Worm (Caenorhabditis elegans) whole organism, late embryonic: ENCODE data around the gene snb-7.

Experiments
- C38D4.7 ChIP-seq: fragments of 200-800 bp; sonication (Bioruptor generic); optimal IDR thresholded peaks from 2 replicates; lab custom pipeline; 2018; ENCODE audit warnings: mild to moderate bottlenecking, missing genetic modification characterization, moderate library complexity, missing compliant biosample characterization
- K02D7.2 ChIP-seq: sonication (generic microtip); optimal IDR thresholded peaks from 2 replicates; lab custom pipeline; 2017; ENCODE audit warnings: mild to moderate bottlenecking, missing genetic modification characterization, missing compliant biosample characterization
- Y22D7AL.16 ChIP-seq: sonication (generic microtip); optimal IDR thresholded peaks from 2 replicates; lab custom pipeline; 2016; ENCODE audit warnings: missing genetic modification characterization, missing compliant biosample characterization
- ceh-14 ChIP-seq: sonication (generic microtip); optimal IDR thresholded peaks from 2 replicates; lab custom pipeline; 2016; ENCODE audit warnings: missing genotype, missing genetic modification characterization, missing compliant biosample characterization
- ceh-22 ChIP-seq: sonication (generic microtip); optimal IDR thresholded peaks from 2 replicates; lab custom pipeline; 2017; ENCODE audit warnings: missing biosample characterization, missing genetic modification characterization
- ceh-45 ChIP-seq: fragments of 200-800 bp; sonication (Bioruptor generic); IDR thresholded peaks from 2 replicates; pipeline ENCODE4 v1.3.6; 2022; ENCODE audit warnings: missing genetic modification reagents, missing genetic modification characterization, missing compliant biosample characterization
- che-1 ChIP-seq: sonication (generic microtip); optimal IDR thresholded peaks from 2 replicates; lab custom pipeline; 2016; ENCODE audit warnings: mild to moderate bottlenecking, missing genetic modification characterization, missing compliant biosample characterization
- dmd-4 ChIP-seq: sonication (generic microtip); optimal IDR thresholded peaks from 2 replicates; lab custom pipeline; 2016; ENCODE audit warnings: borderline replicate concordance, missing genetic modification characterization, missing compliant biosample characterization
- dve-1 ChIP-seq: sonication (generic microtip); optimal IDR thresholded peaks from 2 replicates; lab custom pipeline; 2017; ENCODE audit warnings: antibody characterized with exemption, mild to moderate bottlenecking, missing genetic modification characterization, missing compliant biosample characterization
- ets-4 ChIP-seq: sonication (generic microtip); optimal IDR thresholded peaks from 2 replicates; lab custom pipeline; 2016; ENCODE audit warnings: missing genetic modification characterization, missing compliant biosample characterization
- eyg-1 ChIP-seq: sonication (generic microtip); optimal IDR thresholded peaks from 2 replicates; lab custom pipeline; 2016; ENCODE audit warnings: missing genotype, missing genetic modification characterization, missing compliant biosample characterization
- fkh-10 ChIP-seq: fragments of 150-350 bp; optimal IDR thresholded peaks from 2 replicates; lab custom pipeline; 2014; ENCODE audit warnings: missing biosample characterization, missing genetic modification reagents, missing genetic modification characterization
- fkh-6 ChIP-seq: sonication (generic microtip); optimal IDR thresholded peaks from 2 replicates; lab custom pipeline; 2016; ENCODE audit warnings: missing genetic modification characterization, missing compliant biosample characterization
- hlh-8 ChIP-seq: sonication (generic microtip); optimal IDR thresholded peaks from 2 replicates; lab custom pipeline; 2016; ENCODE audit warnings: missing genotype, missing genetic modification characterization, missing compliant biosample characterization
- lim-6 ChIP-seq: sonication (generic microtip); optimal IDR thresholded peaks from 2 replicates; lab custom pipeline; 2016; ENCODE audit warnings: missing genetic modification characterization, missing compliant biosample characterization
- madf-2 ChIP-seq: sonication (generic microtip); optimal IDR thresholded peaks from 2 replicates; lab custom pipeline; 2017; ENCODE audit warnings: missing genetic modification characterization, missing compliant biosample characterization
- mec-3 ChIP-seq: sonication (generic microtip); optimal IDR thresholded peaks from 2 replicates; lab custom pipeline; 2016; ENCODE audit warnings: borderline replicate concordance, missing genetic modification characterization, missing compliant biosample characterization
- odd-2 ChIP-seq: sonication (generic microtip); optimal IDR thresholded peaks from 2 replicates; lab custom pipeline; 2017; ENCODE audit warnings: antibody characterized with exemption, mild to moderate bottlenecking, missing genetic modification characterization, missing compliant biosample characterization
- pag-3 ChIP-seq: sonication (generic microtip); optimal IDR thresholded peaks from 2 replicates; lab custom pipeline; 2016; ENCODE audit warnings: missing compliant biosample characterization, missing genetic modification characterization, borderline replicate concordance
- pha-4 ChIP-seq: fragments of 150-350 bp; optimal IDR thresholded peaks from 2 replicates; lab custom pipeline; 2018; ENCODE audit warnings: missing biosample characterization, missing genetic modification reagents, missing genetic modification characterization
- pqm-1 ChIP-seq: sonication (generic microtip); optimal IDR thresholded peaks from 2 replicates; lab custom pipeline; 2016; ENCODE audit warnings: missing genetic modification characterization, missing compliant biosample characterization
- ref-2 ChIP-seq: sonication (generic microtip); optimal IDR thresholded peaks from 2 replicates; lab custom pipeline; 2016; ENCODE audit warnings: missing genetic modification characterization, missing compliant biosample characterization
- rnt-1 ChIP-seq: sonication (generic microtip); optimal IDR thresholded peaks from 2 replicates; lab custom pipeline; 2016; ENCODE audit warnings: missing genetic modification characterization, missing compliant biosample characterization
- sdc-2 ChIP-seq: sonication (generic microtip); optimal IDR thresholded peaks from 2 replicates; lab custom pipeline; 2016; ENCODE audit warnings: missing genotype, missing genetic modification characterization, missing compliant biosample characterization
- sox-2 ChIP-seq: fragments of 200-800 bp; sonication (Bioruptor generic); IDR thresholded peaks from 2 replicates; pipeline ENCODE4 v1.3.6; 2022; ENCODE audit warnings: missing genetic modification reagents, missing genetic modification characterization, missing compliant biosample characterization
- syd-9 ChIP-seq: sonication (generic microtip); optimal IDR thresholded peaks from 2 replicates; lab custom pipeline; 2016; ENCODE audit warnings: mild to moderate bottlenecking, missing genetic modification characterization, moderate library complexity, missing compliant biosample characterization
- tbx-2 ChIP-seq: sonication (generic microtip); optimal IDR thresholded peaks from 2 replicates; lab custom pipeline; 2016; ENCODE audit warnings: missing genetic modification characterization, missing compliant biosample characterization
- tbx-7 ChIP-seq: sonication (generic microtip); optimal IDR thresholded peaks from 2 replicates; lab custom pipeline; 2016; ENCODE audit warnings: missing genotype, missing genetic modification characterization, missing compliant biosample characterization
- ttx-3 ChIP-seq: sonication (generic microtip); optimal IDR thresholded peaks from 2 replicates; lab custom pipeline; 2016; ENCODE audit warnings: missing genetic modification reagents, missing genetic modification characterization, missing compliant biosample characterization
- unc-3 ChIP-seq, 2 experiments: fragments of 200-800 bp in 1 of 2; sonication (Bioruptor generic) in 1 of 2; sonication (generic microtip) in 1 of 2; conservative IDR thresholded peaks in 1 of 2; optimal IDR thresholded peaks in 1 of 2; 2 replicates each; pipeline versions ENCODE4 v1.3.6 to Lab custom; 2016 to 2022; ENCODE audit warnings: missing compliant biosample characterization in 2 of 2, missing genetic modification characterization in 2 of 2, missing genetic modification reagents in 1 of 2
- unc-86 ChIP-seq: sonication (generic microtip); optimal IDR thresholded peaks from 2 replicates; lab custom pipeline; 2016; ENCODE audit warnings: missing genetic modification characterization, missing compliant biosample characterization
- zip-5 ChIP-seq: sonication (generic microtip); optimal IDR thresholded peaks from 2 replicates; lab custom pipeline; 2016; ENCODE audit warnings: missing genetic modification characterization, missing compliant biosample characterization
- ztf-16 ChIP-seq: sonication (generic microtip); optimal IDR thresholded peaks from 2 replicates; lab custom pipeline; 2017; ENCODE audit warnings: missing genetic modification characterization, missing compliant biosample characterization

snb-7 gene

DNA sequence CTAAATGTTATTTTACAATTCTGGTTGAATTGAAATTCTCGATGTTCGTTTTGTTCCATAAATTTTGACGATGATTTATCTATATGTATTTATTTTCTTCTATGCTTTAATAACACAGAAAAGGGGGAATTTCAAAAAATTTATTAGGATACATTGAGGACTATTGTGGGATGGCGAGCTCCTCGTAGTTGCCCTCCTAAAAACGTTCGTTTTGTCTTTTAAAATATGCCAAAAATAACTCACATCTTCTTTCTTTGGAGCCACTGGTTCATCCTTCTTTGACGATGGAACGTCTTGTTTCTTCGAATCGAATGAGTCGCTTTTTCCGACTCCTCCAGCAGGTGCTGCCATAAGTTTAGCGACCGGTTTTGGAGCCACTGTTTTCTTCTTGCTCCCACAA lies 9.9 kb downstream of the snb-7 start:
- no peak for TF ChIP-seq Y22D7AL.16
- no peak for TF ChIP-seq ceh-45 (GFP tag; lab: Robert Waterston, UW)
- TF ChIP-seq rnt-1 (tag; lab: Kevin White, UChicago), result no peak
- no peak for TF ChIP-seq tbx-2 (tag; lab: Kevin White, UChicago)
- TF ChIP-seq tbx-7 (tag; lab: Kevin White, UChicago), result no peak
- TF ChIP-seq pha-4 (tag; lab: Kevin White, UChicago), result no peak
- TF ChIP-seq pag-3 (tag; lab: Kevin White, UChicago), result no peak
- TF ChIP-seq K02D7.2 (tag; lab: Kevin White, UChicago), result no peak
- TF ChIP-seq ztf-16 (tag; lab: Kevin White, UChicago), result no peak
- TF ChIP-seq odd-2 (tag; lab: Kevin White, UChicago), result no peak
- TF ChIP-seq dve-1 (tag; lab: Kevin White, UChicago), result no peak
- TF ChIP-seq sox-2 (GFP tag; lab: Robert Waterston, UW), result no peak
- no peak for TF ChIP-seq ceh-22 (tag; lab: Kevin White, UChicago)
- TF ChIP-seq sdc-2, result no peak
- TF ChIP-seq madf-2, result no peak
- TF ChIP-seq, all 69 proteins: peak for 0

DNA sequence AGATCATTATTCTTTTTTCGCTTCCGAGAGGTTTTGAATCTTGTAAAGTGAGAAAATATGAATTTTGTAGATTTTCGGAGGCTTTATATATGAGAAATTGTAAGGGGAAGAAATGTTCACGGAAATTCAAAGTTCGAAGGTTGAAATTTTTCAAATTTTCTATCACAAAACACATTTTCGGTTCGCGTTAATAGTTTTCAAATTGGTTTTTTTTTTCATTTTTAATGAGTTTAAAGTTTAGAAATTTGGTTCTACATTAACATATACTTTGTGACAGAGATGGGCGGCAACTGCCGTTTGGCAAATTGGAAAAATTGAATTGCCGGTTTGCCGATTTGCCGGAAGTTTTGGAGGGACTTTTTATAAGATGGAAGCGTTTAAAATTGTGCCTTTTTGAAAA lies 10.4 kb downstream of the snb-7 start, which contains the start of gene K08E7.4:
Gene K08E7.4 (minus strand): TSS at position 101 of the 400 bp plus-strand sequence.
- no peak for TF ChIP-seq lim-6
- no peak for TF ChIP-seq syd-9
- no peak for TF ChIP-seq unc-86 (tag; lab: Kevin White, UChicago)
- no peak for TF ChIP-seq ref-2 (tag; lab: Kevin White, UChicago)
- no peak for TF ChIP-seq eyg-1
- TF ChIP-seq hlh-8 (tag; lab: Kevin White, UChicago), result no peak

DNA sequence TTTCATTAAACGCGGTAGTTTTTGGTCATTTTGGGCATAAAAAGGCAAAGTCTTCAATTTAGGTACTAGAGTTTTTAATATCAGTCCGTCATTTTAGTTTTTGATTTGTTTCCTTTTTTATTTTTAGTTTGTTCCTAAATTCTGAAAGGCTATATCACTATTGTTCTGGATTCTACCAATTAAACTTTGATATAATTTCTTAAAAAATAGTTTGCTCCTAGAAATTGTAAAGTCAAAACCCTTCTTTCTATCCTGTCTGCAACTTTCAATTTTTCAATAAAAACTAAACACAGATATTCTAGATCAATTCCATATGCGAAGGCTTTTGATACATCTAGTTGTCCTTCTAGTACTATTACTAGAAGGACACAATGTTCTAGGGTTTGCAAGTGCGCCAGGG lies 12.4 kb downstream of the snb-7 start, which contains the start of gene K08E7.5:
Gene K08E7.5 (plus strand): TSS at position 301 of the 400 bp plus-strand sequence.
- TF ChIP-seq dmd-4, result no peak
- no peak for TF ChIP-seq unc-86 (tag; lab: Kevin White, UChicago)
- no peak for TF ChIP-seq pqm-1 (tag; lab: Kevin White, UChicago)
- TF ChIP-seq ets-4 (tag; lab: Kevin White, UChicago), result no peak

DNA sequence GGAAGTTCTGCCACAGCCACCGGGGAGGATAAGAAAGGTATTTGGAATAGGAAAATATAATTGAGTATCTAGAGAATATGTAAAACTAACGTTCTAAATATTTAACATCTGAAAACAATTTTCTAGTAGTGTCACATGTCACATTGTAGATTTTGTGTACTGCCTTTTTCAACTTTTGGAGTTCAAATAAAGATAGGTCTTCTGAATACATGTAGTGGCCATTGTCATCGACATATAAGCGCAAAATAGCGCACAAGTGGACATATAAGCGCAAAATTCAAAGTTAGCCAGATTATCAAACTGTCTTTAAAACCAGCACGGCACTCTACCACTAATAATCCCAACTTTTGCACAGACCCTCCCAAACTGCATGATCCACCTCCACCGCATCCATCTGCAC lies 13.6 kb downstream of the snb-7 start:
- TF ChIP-seq che-1 (no peak), ceh-14 (tag; lab: Kevin White, UChicago) (no peak), ref-2 (tag; lab: Kevin White, UChicago) (no peak), unc-3 (GFP tag; conservative IDR thresholded peaks at IDR 0.05; lab: Robert Waterston, UW) (no peak), unc-3 (tag; optimal IDR thresholded peaks at IDR 0.05; lab: Kevin White, UChicago) (no peak), eyg-1 (no peak), mec-3 (tag; lab: Kevin White, UChicago) (no peak), pag-3 (tag; lab: Kevin White, UChicago) (no peak)

DNA sequence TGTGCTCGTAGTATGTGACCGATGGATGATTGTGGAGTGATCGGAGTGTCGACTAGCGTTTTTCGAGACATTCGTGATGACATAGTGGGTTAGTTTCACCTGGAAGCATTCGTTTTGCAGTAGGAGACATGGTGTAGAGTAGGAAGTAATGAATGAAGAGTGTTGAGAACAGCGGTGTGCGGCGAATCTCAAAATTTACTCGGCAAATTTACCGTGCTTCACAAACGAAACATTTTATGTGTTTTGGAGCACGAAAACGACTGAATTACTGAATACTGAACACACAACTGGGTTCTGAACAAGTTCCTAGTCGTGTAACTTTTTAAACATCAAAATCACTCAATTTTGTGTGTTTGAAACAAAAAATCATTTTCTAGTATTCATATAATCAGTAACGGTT lies 20.4 kb downstream of the snb-7 start, which contains the start of gene K08E7.6:
Gene K08E7.6 (minus strand): TSS at position 101 of the 400 bp plus-strand sequence.
- no peak for TF ChIP-seq zip-5 (tag; lab: Kevin White, UChicago)
- no peak for TF ChIP-seq madf-2
- TF ChIP-seq unc-3 (GFP tag; conservative IDR thresholded peaks at IDR 0.05; lab: Robert Waterston, UW), result no peak
- TF ChIP-seq unc-3 (tag; optimal IDR thresholded peaks at IDR 0.05; lab: Kevin White, UChicago), result no peak
- TF ChIP-seq K02D7.2 (tag; lab: Kevin White, UChicago), result no peak
- TF ChIP-seq fkh-10 (GFP tag; lab: Kevin White, UChicago), result no peak
- TF ChIP-seq C38D4.7, result no peak
- no peak for TF ChIP-seq odd-2 (tag; lab: Kevin White, UChicago)
- no peak for TF ChIP-seq dve-1 (tag; lab: Kevin White, UChicago)
- TF ChIP-seq fkh-6 (tag; lab: Kevin White, UChicago), result no peak
- no peak for TF ChIP-seq ztf-16 (tag; lab: Kevin White, UChicago)
- no peak for TF ChIP-seq ttx-3 (tag; lab: Kevin White, UChicago)
